Worm (Caenorhabditis elegans) whole organism, late embryonic: Measurements from ENCODE around the gene str-206.

Source experiments
- ceh-9 ChIP-seq: sonication (generic microtip); optimal IDR thresholded peaks from 2 replicates; lab custom pipeline; 2016; ENCODE audit warnings: mild to moderate bottlenecking, missing genetic modification characterization, inconsistent platforms, missing compliant biosample characterization
- fax-1 ChIP-seq: sonication (generic microtip); optimal IDR thresholded peaks from 2 replicates; lab custom pipeline; 2016; ENCODE audit warnings: missing genotype, missing genetic modification characterization, missing compliant biosample characterization
- fkh-10 ChIP-seq: fragments of 150-350 bp; optimal IDR thresholded peaks from 2 replicates; lab custom pipeline; 2014; ENCODE audit warnings: missing biosample characterization, missing genetic modification reagents, missing genetic modification characterization
- lim-6 ChIP-seq: sonication (generic microtip); optimal IDR thresholded peaks from 2 replicates; lab custom pipeline; 2016; ENCODE audit warnings: missing genetic modification characterization, missing compliant biosample characterization
- lin-11 ChIP-seq: fragments of 200-800 bp; sonication (Bioruptor generic); optimal IDR thresholded peaks from 2 replicates; lab custom pipeline; 2018; ENCODE audit warnings: mild to moderate bottlenecking, missing genetic modification characterization, missing compliant biosample characterization
- nhr-11 ChIP-seq: fragments of 150-350 bp; optimal IDR thresholded peaks from 2 replicates; lab custom pipeline; 2014; ENCODE audit warnings: missing biosample characterization, missing genetic modification characterization
- pha-4 ChIP-seq: fragments of 150-350 bp; optimal IDR thresholded peaks from 2 replicates; lab custom pipeline; 2018; ENCODE audit warnings: missing biosample characterization, missing genetic modification reagents, missing genetic modification characterization
- ttx-3 ChIP-seq: sonication (generic microtip); optimal IDR thresholded peaks from 2 replicates; lab custom pipeline; 2016; ENCODE audit warnings: missing genetic modification reagents, missing genetic modification characterization, missing compliant biosample characterization

- TF ChIP-seq fkh-10 (GFP tag; lab: Kevin White, UChicago), result no peak
- TF ChIP-seq ceh-9 (tag; lab: Kevin White, UChicago), result no peak
- no peak for TF ChIP-seq lim-6
- no peak for TF ChIP-seq pha-4
- TF ChIP-seq ttx-3, result no peak
- no peak for TF ChIP-seq fax-1
- no peak for TF ChIP-seq lin-11 (tag; lab: Kevin White, UChicago)
- TF ChIP-seq nhr-11 (tag; lab: Kevin White, UChicago), result no peak
Observed at ce11 chrV:6212566-6212965, 5.4 kb upstream of the str-206 start.
